Worm (Caenorhabditis elegans) whole organism, early embryonic: Measurements from ENCODE around the gene sre-26.

Experiments used
- B0310.2 ChIP-seq: sonication (generic microtip); optimal IDR thresholded peaks from 2 replicates; lab custom pipeline; 2016; ENCODE audit warnings: mild to moderate bottlenecking, missing genetic modification characterization, missing compliant biosample characterization
- F13C5.2 ChIP-seq: sonication (generic microtip); optimal IDR thresholded peaks from 2 replicates; lab custom pipeline; 2017; ENCODE audit warnings: mild to moderate bottlenecking, missing genetic modification characterization, inconsistent platforms, missing compliant biosample characterization
- aly-1 ChIP-seq: sonication (generic microtip); optimal IDR thresholded peaks from 2 replicates; lab custom pipeline; 2016; ENCODE audit warnings: missing genetic modification characterization, missing compliant biosample characterization
- ama-1 ChIP-seq: fragments of 150-350 bp; optimal IDR thresholded peaks from 2 replicates; lab custom pipeline; 2014
- ceh-13 ChIP-seq: fragments of 200-800 bp; sonication (Bioruptor generic); optimal IDR thresholded peaks from 2 replicates; lab custom pipeline; 2018; ENCODE audit warnings: mild to moderate bottlenecking, missing genetic modification characterization, missing compliant biosample characterization
- ceh-36 ChIP-seq: sonication (generic microtip); optimal IDR thresholded peaks from 2 replicates; lab custom pipeline; 2016; ENCODE audit warnings: missing genetic modification characterization, inconsistent platforms, missing compliant biosample characterization
- ets-7 ChIP-seq: sonication (generic microtip); optimal IDR thresholded peaks from 2 replicates; lab custom pipeline; 2016; ENCODE audit warnings: missing genotype, missing genetic modification characterization, missing compliant biosample characterization
- flt-1 ChIP-seq: fragments of 200-800 bp; sonication (Bioruptor generic); IDR thresholded peaks from 2 replicates; pipeline ENCODE4 v1.3.6; 2022; ENCODE audit warnings: missing genetic modification characterization, missing compliant biosample characterization
- hmbx-1 ChIP-seq: sonication (generic microtip); optimal IDR thresholded peaks from 2 replicates; lab custom pipeline; 2016; ENCODE audit warnings: mild to moderate bottlenecking, missing genetic modification characterization, missing compliant biosample characterization
- hmg-4 ChIP-seq: fragments of 200-800 bp; sonication (Bioruptor generic); optimal IDR thresholded peaks from 2 replicates; lab custom pipeline; 2018; ENCODE audit warnings: mild to moderate bottlenecking, missing genetic modification characterization, missing compliant biosample characterization
- hnd-1 ChIP-seq: sonication (generic microtip); optimal IDR thresholded peaks from 2 replicates; lab custom pipeline; 2016; ENCODE audit warnings: missing genetic modification characterization, missing compliant biosample characterization
- pes-1 ChIP-seq: fragments of 200-800 bp; sonication (Bioruptor generic); IDR thresholded peaks from 2 replicates; pipeline ENCODE4 v1.3.6; 2022; ENCODE audit warnings: missing genetic modification reagents, missing genetic modification characterization, missing compliant biosample characterization
- scrt-1 ChIP-seq: fragments of 200-800 bp; sonication (Bioruptor generic); IDR thresholded peaks from 2 replicates; pipeline ENCODE4 v1.3.6; 2022; ENCODE audit warnings: missing genetic modification characterization, missing compliant biosample characterization
- sea-1 ChIP-seq: fragments of 200-800 bp; sonication (Bioruptor generic); conservative IDR thresholded peaks from 2 replicates; pipeline ENCODE4 v1.3.6; 2022; ENCODE audit warnings: missing genetic modification characterization, missing compliant biosample characterization
- tbx-11 ChIP-seq: fragments of 200-800 bp; sonication (Bioruptor generic); IDR thresholded peaks from 2 replicates; pipeline ENCODE4 v1.3.6; 2022; ENCODE audit warnings: missing genetic modification characterization, missing compliant biosample characterization
- tbx-37 ChIP-seq: fragments of 200-800 bp; sonication (Bioruptor generic); conservative IDR thresholded peaks from 2 replicates; pipeline ENCODE4 v1.3.6; 2022; ENCODE audit warnings: missing genetic modification reagents, missing genetic modification characterization, missing compliant biosample characterization
- tra-4 ChIP-seq: sonication (generic microtip); optimal IDR thresholded peaks from 2 replicates; lab custom pipeline; 2017; ENCODE audit warnings: missing genetic modification characterization, missing compliant biosample characterization

The sre-26 gene

ce11 chrII:12438441-12438840, 18.1 kb upstream of the sre-26 start, which contains the start of gene Y57A10C.9:
Gene Y57A10C.9, minus strand, starts transcription at chrII:12438541.
- TF ChIP-seq scrt-1 (GFP tag; lab: Robert Waterston, UW) (no peak), hmbx-1 (tag; lab: Kevin White, UChicago) (no peak)

- TF ChIP-seq hmg-4 (GFP tag; lab: Kevin White, UChicago) = no peak
- no peak for TF ChIP-seq F13C5.2 (tag; lab: Kevin White, UChicago)
- no peak for TF ChIP-seq flt-1
- TF ChIP-seq ceh-36 = peak; percentile 82
Observed at ce11 chrII:12436717-12437116, 16.3 kb upstream of the sre-26 start.

ce11 chrII:12435202-12435872, 15.0 kb upstream of the sre-26 start:
- TF ChIP-seq sea-1 (no peak), ceh-36 (no peak), hnd-1 (tag; lab: Kevin White, UChicago) (no peak), tbx-11 (GFP tag; lab: Robert Waterston, UW) (no peak), flt-1 (no peak), B0310.2 (tag; lab: Kevin White, UChicago) (no peak), tra-4 (tag; lab: Kevin White, UChicago) (no peak), ceh-13 (GFP tag; lab: Kevin White, UChicago) (no peak), hmg-4 (GFP tag; lab: Kevin White, UChicago) (no peak), pes-1 (GFP tag; lab: Robert Waterston, UW) (no peak)

ce11 chrII:12432356-12432755, 12.0 kb upstream of the sre-26 start, which contains the start of gene dct-12:
Gene dct-12, minus strand, starts transcription at chrII:12432456.
- TF ChIP-seq hnd-1 (tag; lab: Kevin White, UChicago) (no peak), ama-1 (lab: Kevin White, UChicago) (no peak)

ce11 chrII:12429743-12430142, 9.4 kb upstream of the sre-26 start, which contains the start of gene Y57A10C.8:
Gene Y57A10C.8, minus strand, starts transcription at chrII:12429843.
- TF ChIP-seq flt-1 = no peak
- no peak for TF ChIP-seq ama-1 (lab: Kevin White, UChicago)
- no peak for TF ChIP-seq hmbx-1 (tag; lab: Kevin White, UChicago)
- no peak for TF ChIP-seq B0310.2 (tag; lab: Kevin White, UChicago)
- no peak for TF ChIP-seq ets-7 (tag; lab: Kevin White, UChicago)
- no peak for TF ChIP-seq scrt-1 (GFP tag; lab: Robert Waterston, UW)
- TF ChIP-seq tbx-37 (GFP tag; lab: Robert Waterston, UW) = no peak
- no peak for TF ChIP-seq hmg-4 (GFP tag; lab: Kevin White, UChicago)
- TF ChIP-seq pes-1 (GFP tag; lab: Robert Waterston, UW) = no peak
- TF ChIP-seq tra-4 (tag; lab: Kevin White, UChicago) = no peak
- no peak for TF ChIP-seq tbx-11 (GFP tag; lab: Robert Waterston, UW)
- no peak for TF ChIP-seq F13C5.2 (tag; lab: Kevin White, UChicago)
- no peak for TF ChIP-seq sea-1
- TF ChIP-seq hnd-1 (tag; lab: Kevin White, UChicago) = no peak
- TF ChIP-seq ceh-36 = no peak
- TF ChIP-seq aly-1 = no peak
- no peak for TF ChIP-seq ceh-13 (GFP tag; lab: Kevin White, UChicago)

- no peak for TF ChIP-seq tra-4 (tag; lab: Kevin White, UChicago)
- TF ChIP-seq hmg-4 (GFP tag; lab: Kevin White, UChicago) = no peak
- no peak for TF ChIP-seq tbx-11 (GFP tag; lab: Robert Waterston, UW)
- TF ChIP-seq ama-1 (lab: Kevin White, UChicago) = no peak
- TF ChIP-seq pes-1 (GFP tag; lab: Robert Waterston, UW) = no peak
Observed at ce11 chrII:12425644-12426222, 5.3 kb upstream of the sre-26 start, which contains the start of gene daf-22. Gene daf-22, minus strand, starts transcription at chrII:12425694.

ce11 chrII:12417996-12418395, 2.4 kb downstream of the sre-26 start:
- TF ChIP-seq ceh-36 (no peak), B0310.2 (tag; lab: Kevin White, UChicago) (no peak), hmbx-1 (tag; lab: Kevin White, UChicago) (no peak), scrt-1 (GFP tag; lab: Robert Waterston, UW) (no peak)

- TF ChIP-seq ceh-36 (no peak), sea-1 (no peak), pes-1 (GFP tag; lab: Robert Waterston, UW) (no peak), hmbx-1 (tag; lab: Kevin White, UChicago) (no peak), aly-1 (no peak)
Observed at ce11 chrII:12417514-12417913, 2.9 kb downstream of the sre-26 start, which contains the start of gene sre-27. Gene sre-27, minus strand, starts transcription at chrII:12417614.

- TF ChIP-seq hnd-1 (tag; lab: Kevin White, UChicago) = no peak
- no peak for TF ChIP-seq sea-1
- TF ChIP-seq ama-1 (lab: Kevin White, UChicago) = no peak
- no peak for TF ChIP-seq ceh-36
- TF ChIP-seq ets-7 (tag; lab: Kevin White, UChicago) = no peak
- no peak for TF ChIP-seq B0310.2 (tag; lab: Kevin White, UChicago)
- TF ChIP-seq tbx-11 (GFP tag; lab: Robert Waterston, UW) = no peak
- no peak for TF ChIP-seq aly-1
- no peak for TF ChIP-seq scrt-1 (GFP tag; lab: Robert Waterston, UW)
- TF ChIP-seq hmg-4 (GFP tag; lab: Kevin White, UChicago) = no peak
Observed at ce11 chrII:12414805-12415204, 5.6 kb downstream of the sre-26 start, which contains the start of gene Y57A10C.11. Gene Y57A10C.11, minus strand, starts transcription at chrII:12414905.
